Fruit fly (Drosophila melanogaster): ENCODE data around the gene CG43075.

The CG43075 gene

dm6 chrX:15221076-15221475 lies at the start of gene CG43075:
Gene CG43075, minus strand, starts transcription at chrX:15221176.
- TF ChIP-seq pan (optimal IDR thresholded peaks at IDR 0.05) (no peak), EcR (GFP tag; optimal IDR thresholded peaks at IDR 0.05) (no peak), psq (optimal IDR thresholded peaks at IDR 0.05) (no peak), usp (GFP tag; optimal IDR thresholded peaks at IDR 0.05) (no peak), Dll (optimal IDR thresholded peaks at IDR 0.05) (no peak), CG8478 (optimal IDR thresholded peaks at IDR 0.05) (no peak)

dm6 chrX:15259295-15259694 lies 38.3 kb upstream of the CG43075 start:
- TF ChIP-seq EcR (GFP tag; optimal IDR thresholded peaks at IDR 0.05): no peak
- TF ChIP-seq usp (GFP tag; optimal IDR thresholded peaks at IDR 0.05): no peak
- TF ChIP-seq Dll (optimal IDR thresholded peaks at IDR 0.05): no peak
- no peak for TF ChIP-seq pan (optimal IDR thresholded peaks at IDR 0.05)
- TF ChIP-seq psq (optimal IDR thresholded peaks at IDR 0.05): no peak
- TF ChIP-seq CG8478 (optimal IDR thresholded peaks at IDR 0.05): no peak

DNA sequence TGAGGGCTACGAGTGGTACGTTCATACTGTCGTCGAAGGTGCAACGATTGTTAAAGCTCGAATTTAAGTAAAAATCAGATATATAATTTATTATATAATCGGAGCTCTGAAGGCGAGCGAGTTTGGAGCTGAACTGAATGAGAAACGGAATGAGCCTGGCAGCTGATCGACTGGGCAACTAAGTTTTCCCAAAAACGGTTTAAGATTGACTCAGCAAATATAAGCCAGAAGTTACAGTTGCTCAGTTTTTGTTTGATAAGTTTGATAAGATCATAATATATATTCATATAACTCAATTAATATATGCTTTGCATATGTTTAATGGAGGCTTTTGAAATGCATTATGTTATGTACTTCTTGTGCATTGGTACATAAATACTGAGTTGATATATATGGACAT lies 23.8 kb upstream of the CG43075 start, which contains the start of gene PPYR1:
PPYR1 (minus strand) TSS at position 101 of the 400 bp plus-strand sequence.
- no peak for TF ChIP-seq pan (optimal IDR thresholded peaks at IDR 0.05)
- TF ChIP-seq Dll (optimal IDR thresholded peaks at IDR 0.05): no peak
- no peak for TF ChIP-seq usp (GFP tag; optimal IDR thresholded peaks at IDR 0.05)
- no peak for TF ChIP-seq EcR (GFP tag; optimal IDR thresholded peaks at IDR 0.05)
- TF ChIP-seq psq (optimal IDR thresholded peaks at IDR 0.05): no peak
- no peak for TF ChIP-seq CG8478 (optimal IDR thresholded peaks at IDR 0.05)

DNA sequence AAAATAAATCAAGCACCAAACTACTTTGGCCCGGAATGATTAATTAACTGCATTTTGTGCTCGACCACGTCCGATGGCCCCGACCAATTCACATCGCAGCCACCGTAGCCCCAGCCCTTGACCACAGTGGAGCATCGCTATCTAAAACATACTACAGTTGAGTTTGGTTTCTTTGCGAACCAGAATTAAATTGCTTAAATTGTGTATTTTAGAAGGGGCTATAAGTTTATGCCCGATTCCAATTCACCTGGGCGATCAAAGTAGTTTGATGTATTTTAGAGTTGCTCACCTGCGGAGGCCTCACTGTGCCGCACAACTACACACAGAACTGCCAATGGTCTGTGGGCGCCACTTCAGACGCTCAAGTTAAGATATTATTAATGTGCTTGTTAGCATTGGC lies 14.3 kb upstream of the CG43075 start:
- TF ChIP-seq Dll (optimal IDR thresholded peaks at IDR 0.05) (no peak), pan (optimal IDR thresholded peaks at IDR 0.05) (no peak), EcR (GFP tag; optimal IDR thresholded peaks at IDR 0.05) (no peak), usp (GFP tag; optimal IDR thresholded peaks at IDR 0.05) (no peak), psq (optimal IDR thresholded peaks at IDR 0.05) (no peak), CG8478 (optimal IDR thresholded peaks at IDR 0.05) (no peak)

DNA sequence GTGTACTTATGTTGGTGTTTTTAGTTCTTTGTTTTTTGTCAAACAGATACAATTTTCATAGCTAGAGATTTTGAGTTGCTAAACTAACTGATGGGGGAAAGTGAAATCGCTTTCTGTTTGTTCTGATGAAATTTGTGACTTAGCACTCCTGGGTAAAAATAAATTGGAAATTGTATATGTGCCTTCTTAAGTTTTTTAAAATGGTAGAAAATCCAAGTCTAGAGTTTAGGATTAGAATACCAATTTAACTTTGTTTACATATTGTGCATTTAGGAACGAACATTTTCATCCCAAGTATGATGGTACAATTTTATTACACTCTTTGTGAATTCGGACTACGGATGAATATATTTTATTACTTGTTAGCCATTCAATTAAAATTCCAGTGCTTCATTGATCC lies 8.8 kb upstream of the CG43075 start, which contains the start of gene CG9101:
CG9101 (minus strand) TSS at position 101 of the 400 bp plus-strand sequence.
- TF ChIP-seq usp (GFP tag; optimal IDR thresholded peaks at IDR 0.05) (no peak), CG8478 (optimal IDR thresholded peaks at IDR 0.05) (no peak), psq (optimal IDR thresholded peaks at IDR 0.05) (no peak), pan (optimal IDR thresholded peaks at IDR 0.05) (no peak), Dll (optimal IDR thresholded peaks at IDR 0.05) (no peak), EcR (GFP tag; optimal IDR thresholded peaks at IDR 0.05) (no peak)

DNA sequence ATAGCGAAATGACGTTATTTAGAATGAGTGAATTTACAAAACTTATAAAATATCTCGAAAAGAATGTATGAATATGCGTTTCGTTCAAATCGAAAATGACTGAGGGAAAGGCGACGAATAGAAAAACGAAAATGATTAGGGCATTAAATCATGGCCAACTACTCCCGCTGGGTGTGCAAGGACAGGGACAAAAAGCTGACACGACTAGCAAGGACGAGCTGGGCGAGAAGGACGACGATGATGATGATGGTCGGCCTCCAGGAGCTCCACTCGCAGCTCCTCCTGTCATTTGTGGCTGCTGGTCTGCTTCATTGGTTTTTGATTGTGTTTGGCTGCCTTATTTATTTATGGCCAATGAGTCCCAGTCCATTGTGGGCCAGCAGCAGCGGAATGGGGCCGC lies 2.5 kb upstream of the CG43075 start, which contains the start of gene CG43076:
CG43076 (minus strand) TSS at position 101 of the 400 bp plus-strand sequence.
- TF ChIP-seq EcR (GFP tag; optimal IDR thresholded peaks at IDR 0.05) (no peak), Dll (optimal IDR thresholded peaks at IDR 0.05) (no peak), usp (GFP tag; optimal IDR thresholded peaks at IDR 0.05) (no peak), CG8478 (optimal IDR thresholded peaks at IDR 0.05) (no peak), pan (optimal IDR thresholded peaks at IDR 0.05) (no peak), psq (optimal IDR thresholded peaks at IDR 0.05) (no peak)

dm6 chrX:15216048-15216447 lies 4.9 kb downstream of the CG43075 start:
- no peak for TF ChIP-seq usp (GFP tag; optimal IDR thresholded peaks at IDR 0.05)
- TF ChIP-seq pan (optimal IDR thresholded peaks at IDR 0.05): no peak
- TF ChIP-seq EcR (GFP tag; optimal IDR thresholded peaks at IDR 0.05): no peak
- TF ChIP-seq CG8478 (optimal IDR thresholded peaks at IDR 0.05): no peak
- no peak for TF ChIP-seq Dll (optimal IDR thresholded peaks at IDR 0.05)
- no peak for TF ChIP-seq psq (optimal IDR thresholded peaks at IDR 0.05)

DNA sequence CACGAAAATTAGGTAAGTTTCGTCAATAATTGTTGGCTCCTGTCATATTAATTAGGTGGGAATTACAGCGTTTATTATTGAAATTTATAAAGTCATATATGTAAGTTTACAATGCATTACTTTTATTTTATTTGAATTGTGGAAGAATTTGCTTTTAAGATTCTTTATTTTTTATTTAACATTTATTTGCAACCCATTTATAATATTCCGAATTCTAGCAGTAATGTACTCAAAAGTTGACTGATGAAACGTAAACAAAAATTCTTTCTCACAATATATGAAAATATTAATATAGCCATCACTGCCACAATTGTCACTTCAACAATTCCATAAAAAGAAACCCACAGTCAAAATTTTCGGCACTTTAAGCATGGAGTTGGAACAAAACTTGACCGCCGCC lies 10.9 kb downstream of the CG43075 start, which contains the start of gene CG5662:
CG5662 (plus strand) TSS at position 301 of the 400 bp plus-strand sequence.
- TF ChIP-seq usp (GFP tag; optimal IDR thresholded peaks at IDR 0.05) (no peak), Dll (optimal IDR thresholded peaks at IDR 0.05) (no peak), pan (optimal IDR thresholded peaks at IDR 0.05) (no peak), psq (optimal IDR thresholded peaks at IDR 0.05) (no peak), CG8478 (optimal IDR thresholded peaks at IDR 0.05) (no peak), EcR (GFP tag; optimal IDR thresholded peaks at IDR 0.05) (no peak)

DNA sequence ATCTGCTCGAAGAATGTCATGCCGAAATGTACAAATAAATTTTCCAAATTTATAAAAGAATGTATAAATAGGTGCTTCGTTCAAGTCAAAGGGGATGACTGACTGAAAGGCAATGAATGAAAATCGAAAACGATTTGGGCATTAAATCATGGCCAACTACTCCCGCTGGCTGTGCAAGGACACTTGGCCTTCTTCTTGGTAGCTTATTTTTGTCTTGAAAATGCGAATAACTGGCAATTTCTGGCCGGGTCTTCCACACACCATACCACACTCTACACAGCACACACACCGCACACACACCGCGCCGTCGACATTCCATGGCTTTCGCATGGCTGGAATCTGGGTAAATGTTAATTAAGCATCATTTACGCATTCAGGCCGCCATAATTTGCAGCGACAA lies 14.4 kb downstream of the CG43075 start, which contains the start of gene CG32588:
CG32588 (minus strand) TSS at position 101 of the 400 bp plus-strand sequence.
- TF ChIP-seq EcR (GFP tag; optimal IDR thresholded peaks at IDR 0.05): no peak
- no peak for TF ChIP-seq CG8478 (optimal IDR thresholded peaks at IDR 0.05)
- TF ChIP-seq psq (optimal IDR thresholded peaks at IDR 0.05): no peak
- TF ChIP-seq pan (optimal IDR thresholded peaks at IDR 0.05): no peak
- no peak for TF ChIP-seq Dll (optimal IDR thresholded peaks at IDR 0.05)
- TF ChIP-seq usp (GFP tag; optimal IDR thresholded peaks at IDR 0.05): no peak

DNA sequence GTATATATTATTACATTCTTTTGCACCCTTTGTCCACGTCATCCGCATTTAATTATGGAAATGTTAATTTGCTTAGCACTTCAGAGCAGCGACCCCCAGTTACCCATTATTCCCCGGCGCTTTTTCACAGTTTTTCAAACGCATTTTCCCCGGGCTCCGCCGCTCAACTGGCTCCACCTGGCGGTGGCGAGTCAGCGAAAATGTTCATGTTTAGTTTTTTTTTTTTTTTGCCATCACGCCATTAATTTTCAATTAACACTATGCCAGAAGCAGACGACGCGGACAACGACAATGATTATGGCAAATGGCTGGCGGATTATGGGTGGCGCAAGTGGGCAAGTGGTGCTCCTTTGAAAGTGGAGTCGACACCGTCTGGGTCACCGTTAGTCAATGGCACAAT lies 17.3 kb downstream of the CG43075 start:
- TF ChIP-seq Dll (optimal IDR thresholded peaks at IDR 0.05): no peak

DNA sequence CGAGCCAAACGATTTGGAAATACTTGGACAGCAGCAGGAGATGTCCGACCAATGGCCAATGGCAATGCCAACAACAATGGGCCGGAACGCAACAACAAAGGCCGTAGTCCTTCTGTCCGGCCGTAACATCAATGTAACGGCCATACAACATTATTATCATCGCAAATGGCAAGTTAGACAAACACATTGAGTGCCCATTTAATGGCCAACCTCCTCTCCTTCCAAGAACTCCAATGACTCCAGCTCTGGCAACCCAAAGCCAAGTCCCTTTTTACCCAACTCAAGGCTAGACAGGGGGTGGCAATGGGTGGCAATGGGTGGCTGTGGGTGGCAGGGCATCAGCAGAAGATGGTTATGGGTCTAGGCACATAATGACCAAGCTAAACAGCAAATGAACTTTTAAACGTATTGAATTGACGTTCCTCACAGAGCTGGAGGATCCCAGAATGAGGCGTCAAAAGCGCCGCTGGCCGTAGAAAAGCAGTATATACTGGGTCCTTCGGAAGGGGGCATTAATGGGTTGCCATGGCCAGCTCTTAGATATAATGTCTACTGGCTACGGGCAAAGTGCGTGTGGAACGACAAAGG lies 21.0 kb downstream of the CG43075 start:
- no peak for TF ChIP-seq EcR (GFP tag; optimal IDR thresholded peaks at IDR 0.05)

DNA sequence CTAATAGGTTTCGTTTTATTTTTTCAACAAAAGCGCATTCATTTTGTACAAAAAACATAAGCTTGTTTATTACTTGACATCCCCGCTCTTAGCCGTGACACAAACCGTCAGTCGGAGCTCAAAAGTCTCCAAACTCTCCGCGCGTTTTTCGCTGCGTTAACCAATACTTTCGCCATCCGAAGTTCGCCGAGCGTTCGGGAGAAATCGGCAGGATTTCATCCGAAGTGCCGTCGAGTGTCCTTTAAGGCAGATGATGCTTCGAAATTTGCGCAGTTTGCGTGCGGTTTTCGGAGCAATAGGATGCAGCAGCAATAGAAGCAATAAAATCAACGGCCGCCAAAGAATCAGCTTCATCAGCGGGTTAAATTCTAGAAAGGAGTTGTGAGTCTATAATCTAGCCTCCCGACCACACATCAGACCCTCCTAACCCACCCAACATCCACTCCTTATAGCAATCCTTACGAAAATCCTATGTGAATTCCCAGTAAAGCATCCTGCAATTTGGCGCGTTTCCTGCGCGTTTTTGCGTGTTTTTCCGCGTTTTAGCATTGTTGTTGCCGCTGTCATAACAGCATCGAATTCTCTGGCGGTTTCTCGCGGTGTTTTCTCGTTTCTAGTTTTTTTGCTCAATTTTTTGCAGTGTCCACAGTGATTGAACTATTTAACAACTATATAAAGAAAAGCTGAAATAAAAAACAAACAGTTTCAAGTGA lies 45.6 kb downstream of the CG43075 start, which contains the start of gene CG43737:
CG43737 (plus strand) TSS at position 271 of the 713 bp plus-strand sequence.
- TF ChIP-seq usp (GFP tag; optimal IDR thresholded peaks at IDR 0.05) (no peak), EcR (GFP tag; optimal IDR thresholded peaks at IDR 0.05) (no peak), CG8478 (optimal IDR thresholded peaks at IDR 0.05) (no peak), Dll (optimal IDR thresholded peaks at IDR 0.05) (no peak), pan (optimal IDR thresholded peaks at IDR 0.05) (no peak), psq (optimal IDR thresholded peaks at IDR 0.05) (no peak)
